Fruit fly (Drosophila melanogaster) whole organism, embryonic: ENCODE measurements around the gene Mms19.

Source experiments
- Atf6 ChIP-seq: fragments of 200-800 bp; sonication (Bioruptor generic); IDR thresholded peaks from 2 replicates; pipeline ENCODE4 v1.3.6; 2022; ENCODE audit warnings: missing biosample characterization, missing genetic modification characterization
- CG1233 ChIP-seq: fragments of 200-800 bp; sonication (Bioruptor generic); optimal IDR thresholded peaks from 4 replicates; lab custom pipeline; 2018; ENCODE audit warnings: missing biosample characterization, mild to moderate bottlenecking, missing genetic modification characterization
- CG15601 ChIP-seq: fragments of 200-800 bp; sonication (Bioruptor generic); optimal IDR thresholded peaks from 3 replicates; lab custom pipeline; 2019; ENCODE audit warnings: missing biosample characterization, mild to moderate bottlenecking, missing genetic modification characterization, moderate library complexity
- CG1647 ChIP-seq: fragments of 200-800 bp; sonication (Bioruptor generic); optimal IDR thresholded peaks from 3 replicates; lab custom pipeline; 2016; ENCODE audit warnings: missing biosample characterization, missing genetic modification characterization
- CG16779 ChIP-seq: fragments of 200-800 bp; sonication (Bioruptor generic); IDR thresholded peaks from 2 replicates; pipeline ENCODE4 v1.3.6; 2022; ENCODE audit warnings: missing biosample characterization, missing genetic modification characterization
- CG17385 ChIP-seq: fragments of 200-800 bp; sonication (Bioruptor generic); optimal IDR thresholded peaks from 3 replicates; lab custom pipeline; 2018; ENCODE audit warnings: missing biosample characterization, mild to moderate bottlenecking, missing genetic modification characterization
- CG17829 ChIP-seq: fragments of 200-800 bp; optimal IDR thresholded peaks from 2 replicates; lab custom pipeline; 2019; ENCODE audit warnings: missing biosample characterization, mild to moderate bottlenecking, missing genetic modification characterization, moderate library complexity
- CG18011 ChIP-seq: fragments of 200-800 bp; sonication (Bioruptor generic); optimal IDR thresholded peaks from 2 replicates; lab custom pipeline; 2017; ENCODE audit warnings: missing biosample characterization, missing genetic modification characterization, mild to moderate bottlenecking, moderate library complexity, missing genotype
- CG18764 ChIP-seq: fragments of 200-800 bp; sonication (Bioruptor generic); optimal IDR thresholded peaks from 3 replicates; lab custom pipeline; 2016; ENCODE audit warnings: missing biosample characterization, missing genetic modification characterization
- CG2199 ChIP-seq: fragments of 200-800 bp; sonication (Bioruptor generic); IDR thresholded peaks from 3 replicates; pipeline ENCODE4 v1.3.6; 2022; ENCODE audit warnings: missing biosample characterization, missing genetic modification characterization
- CG31441 ChIP-seq: fragments of 200-800 bp; sonication (Bioruptor generic); IDR thresholded peaks from 2 replicates; pipeline ENCODE4 v1.3.6; 2022; ENCODE audit warnings: missing biosample characterization, missing genetic modification characterization
- CG3281 ChIP-seq: fragments of 200-800 bp; sonication (Bioruptor generic); optimal IDR thresholded peaks from 3 replicates; lab custom pipeline; 2017; ENCODE audit warnings: missing biosample characterization, mild to moderate bottlenecking, missing genetic modification characterization
- CG33213 ChIP-seq: fragments of 200-800 bp; sonication (Bioruptor generic); optimal IDR thresholded peaks from 3 replicates; lab custom pipeline; 2016; ENCODE audit warnings: missing biosample characterization, missing genetic modification characterization
- CG33557 ChIP-seq: fragments of 200-800 bp; sonication (Bioruptor generic); optimal IDR thresholded peaks from 2 replicates; lab custom pipeline; 2019; ENCODE audit warnings: missing biosample characterization, mild to moderate bottlenecking, missing genetic modification characterization, moderate library complexity
- CG4282 ChIP-seq: fragments of 200-800 bp; sonication (Bioruptor generic); optimal IDR thresholded peaks from 2 replicates; lab custom pipeline; 2016; ENCODE audit warnings: missing biosample characterization, missing genetic modification characterization
- CG8388 ChIP-seq: fragments of 200-800 bp; sonication (Bioruptor generic); optimal IDR thresholded peaks from 2 replicates; lab custom pipeline; 2019; ENCODE audit warnings: missing biosample characterization, mild to moderate bottlenecking, missing genetic modification characterization, moderate library complexity
- CG8924 ChIP-seq: fragments of 200-800 bp; optimal IDR thresholded peaks from 3 replicates; lab custom pipeline; 2019; ENCODE audit warnings: missing biosample characterization, mild to moderate bottlenecking, missing genetic modification characterization, moderate library complexity
- CG9727 ChIP-seq: fragments of 200-800 bp; sonication (Bioruptor generic); optimal IDR thresholded peaks from 3 replicates; lab custom pipeline; 2017; ENCODE audit warnings: missing biosample characterization, mild to moderate bottlenecking, missing genetic modification characterization
- CG9817 ChIP-seq: fragments of 200-800 bp; sonication (Bioruptor generic); optimal IDR thresholded peaks from 2 replicates; lab custom pipeline; 2018; ENCODE audit warnings: missing biosample characterization, mild to moderate bottlenecking, missing genetic modification characterization, moderate library complexity
- Chrac-16 ChIP-seq: fragments of 200-800 bp; sonication (Bioruptor generic); optimal IDR thresholded peaks from 3 replicates; lab custom pipeline; 2016; ENCODE audit warnings: missing biosample characterization, missing genetic modification characterization
- ERR ChIP-seq: fragments of 200-800 bp; sonication (Bioruptor generic); optimal IDR thresholded peaks from 2 replicates; lab custom pipeline; 2016; ENCODE audit warnings: missing biosample characterization, missing genetic modification characterization
- Fer2 ChIP-seq: fragments of 200-800 bp; sonication (Bioruptor generic); optimal IDR thresholded peaks from 2 replicates; lab custom pipeline; 2018; ENCODE audit warnings: missing biosample characterization, mild to moderate bottlenecking, missing genetic modification characterization, moderate library complexity
- HLH4C ChIP-seq: fragments of 200-800 bp; sonication (Bioruptor generic); IDR thresholded peaks from 3 replicates; pipeline ENCODE4 v1.3.6; 2022; ENCODE audit warnings: missing biosample characterization, missing genetic modification characterization; ENCODE audit not compliant: partially characterized antibody
- Hsf ChIP-seq: fragments of 200-800 bp; sonication (Bioruptor generic); optimal IDR thresholded peaks from 3 replicates; lab custom pipeline; 2016; ENCODE audit warnings: missing biosample characterization, missing genetic modification characterization
- Max ChIP-seq: fragments of 200-800 bp; sonication (Bioruptor generic); optimal IDR thresholded peaks from 2 replicates; lab custom pipeline; 2016; ENCODE audit warnings: missing biosample characterization, mild to moderate bottlenecking, missing genetic modification characterization
- Opbp ChIP-seq: fragments of 200-800 bp; sonication (Bioruptor generic); IDR thresholded peaks from 3 replicates; pipeline ENCODE4 v1.3.6; 2022; ENCODE audit warnings: missing biosample characterization, missing genetic modification characterization; ENCODE audit not compliant: partially characterized antibody
- Stat92E ChIP-seq, 3 experiments: fragments of >200 bp in 2 of 3; fragments of 200-800 bp in 1 of 3; sonication (Bioruptor generic) in 1 of 3; optimal IDR thresholded peaks; 2 replicates each; lab custom pipeline; 2017 to 2019; ENCODE audit warnings: missing biosample characterization in 3 of 3, missing genetic modification characterization in 3 of 3, mild to moderate bottlenecking in 1 of 3, moderate library complexity in 1 of 3
- Trl ChIP-seq, 3 experiments: fragments of >200 bp in 2 of 3; fragments of 200-800 bp in 1 of 3; sonication (Bioruptor generic) in 1 of 3; optimal IDR thresholded peaks; 2 replicates in 1 of 3; 3 replicates in 2 of 3; lab custom pipeline; 2016 to 2017; ENCODE audit warnings: missing biosample characterization in 1 of 3, missing genetic modification characterization in 1 of 3
- Usf ChIP-seq: fragments of 200-800 bp; sonication (Bioruptor generic); optimal IDR thresholded peaks from 2 replicates; lab custom pipeline; 2017; ENCODE audit warnings: missing genotype, missing biosample characterization, missing genetic modification characterization
- amos ChIP-seq: fragments of 200-800 bp; sonication (Bioruptor generic); IDR thresholded peaks from 2 replicates; pipeline ENCODE4 v1.3.6; 2022; ENCODE audit warnings: missing biosample characterization, missing genetic modification characterization; ENCODE audit not compliant: partially characterized antibody
- btn ChIP-seq: fragments of 200-800 bp; sonication (Bioruptor generic); optimal IDR thresholded peaks from 2 replicates; lab custom pipeline; 2016; ENCODE audit warnings: missing biosample characterization, missing genetic modification characterization
- cg ChIP-seq: fragments of 200-800 bp; sonication (Bioruptor generic); optimal IDR thresholded peaks from 3 replicates; lab custom pipeline; 2019; ENCODE audit warnings: missing biosample characterization, mild to moderate bottlenecking, missing genetic modification characterization, moderate library complexity
- ci ChIP-seq: fragments of 200-800 bp; sonication (Bioruptor generic); IDR thresholded peaks from 3 replicates; pipeline ENCODE4 v1.3.6; 2022; ENCODE audit warnings: missing biosample characterization, missing genetic modification characterization
- dimm ChIP-seq: fragments of 200-800 bp; sonication (Bioruptor generic); IDR thresholded peaks from 2 replicates; pipeline ENCODE4 v1.3.6; 2022; ENCODE audit warnings: missing biosample characterization, missing genetic modification characterization
- disco-r ChIP-seq: fragments of 200-800 bp; sonication (Bioruptor generic); optimal IDR thresholded peaks from 2 replicates; lab custom pipeline; 2016; ENCODE audit warnings: missing biosample characterization, missing genetic modification characterization
- dmrt99B ChIP-seq: fragments of 200-800 bp; sonication (Bioruptor generic); optimal IDR thresholded peaks from 2 replicates; lab custom pipeline; 2018; ENCODE audit warnings: missing biosample characterization, mild to moderate bottlenecking, missing genetic modification characterization, moderate library complexity
- ems ChIP-seq: fragments of 200-800 bp; sonication (Bioruptor generic); optimal IDR thresholded peaks from 3 replicates; lab custom pipeline; 2016; ENCODE audit warnings: missing biosample characterization, missing genetic modification characterization
- exex ChIP-seq: fragments of 200-800 bp; sonication (Bioruptor generic); optimal IDR thresholded peaks from 4 replicates; lab custom pipeline; 2018; ENCODE audit warnings: missing biosample characterization, mild to moderate bottlenecking, missing genetic modification characterization, moderate library complexity
- gfzf ChIP-seq: fragments of 200-800 bp; sonication (Bioruptor generic); optimal IDR thresholded peaks from 2 replicates; lab custom pipeline; 2016; ENCODE audit warnings: missing biosample characterization, mild to moderate bottlenecking, missing genetic modification characterization, moderate library complexity
- grau ChIP-seq: fragments of 200-800 bp; optimal IDR thresholded peaks from 3 replicates; lab custom pipeline; 2019; ENCODE audit warnings: missing biosample characterization, mild to moderate bottlenecking, missing genetic modification characterization, moderate library complexity
- klu ChIP-seq: fragments of 200-800 bp; sonication (Bioruptor generic); IDR thresholded peaks from 2 replicates; pipeline ENCODE4 v1.3.6; 2022; ENCODE audit warnings: missing biosample characterization, missing genetic modification characterization
- lilli ChIP-seq: fragments of 200-800 bp; sonication (Bioruptor generic); optimal IDR thresholded peaks from 3 replicates; lab custom pipeline; 2016; ENCODE audit warnings: missing biosample characterization, missing genetic modification characterization
- lola ChIP-seq, 3 experiments: fragments of >200 bp in 2 of 3; fragments of 200-800 bp in 1 of 3; sonication (Bioruptor generic) in 1 of 3; optimal IDR thresholded peaks; 2 replicates each; lab custom pipeline; 2017 to 2019; ENCODE audit warnings: missing biosample characterization in 3 of 3, missing genetic modification characterization in 3 of 3, mild to moderate bottlenecking in 1 of 3, moderate library complexity in 1 of 3
- pita ChIP-seq: fragments of 200-800 bp; sonication (Bioruptor generic); optimal IDR thresholded peaks from 2 replicates; lab custom pipeline; 2017; ENCODE audit warnings: missing biosample characterization, mild to moderate bottlenecking, missing genetic modification characterization
- pros ChIP-seq: fragments of 200-800 bp; sonication (Bioruptor generic); optimal IDR thresholded peaks from 3 replicates; lab custom pipeline; 2019; ENCODE audit warnings: missing biosample characterization, mild to moderate bottlenecking, missing genetic modification characterization, moderate library complexity
- psq ChIP-seq: fragments of 200-800 bp; sonication (Bioruptor generic); optimal IDR thresholded peaks from 2 replicates; lab custom pipeline; 2017; ENCODE audit warnings: missing biosample characterization, missing genetic modification characterization
- stc ChIP-seq: fragments of 200-800 bp; sonication (Bioruptor generic); IDR thresholded peaks from 2 replicates; pipeline ENCODE4 v1.3.6; 2022; ENCODE audit warnings: missing biosample characterization, missing genetic modification characterization

Gene Mms19

dm6 chr3R:5264251-5265098, 32.1 kb downstream of the Mms19 start (continued):
- TF ChIP-seq Trl (optimal IDR thresholded peaks at IDR 0.05; lab: Kevin White, UChicago) (peak; percentile 84 to 87), Trl (GFP tag; optimal IDR thresholded peaks at IDR 0.05; lab: Kevin White, UChicago) (peak; percentile 16), Hsf (no peak), psq (GFP tag; lab: Kevin White, UChicago) (no peak), dimm (GFP tag; lab: Robert Waterston, UW) (no peak), CG33213 (GFP tag; lab: Kevin White, UChicago) (peak; percentile 31), ems (GFP tag; lab: Kevin White, UChicago) (no peak), Atf6 (GFP tag; lab: Robert Waterston, UW) (0 out of 2 replicates have a peak, but pooled peaks have one; percentile 32), gfzf (no peak), CG16779 (GFP tag; lab: Robert Waterston, UW) (no peak), dmrt99B (peak; percentile 54), grau (tag; lab: Kevin White, UChicago) (peak; percentile 67), lilli (GFP tag; lab: Kevin White, UChicago) (peak; percentile 39), CG1647 (GFP tag; lab: Kevin White, UChicago) (no peak), CG18764 (GFP tag; lab: Kevin White, UChicago) (peak; percentile 37), Stat92E (GFP tag; optimal IDR thresholded peaks at IDR 0.05; lab: Kevin White, UChicago) (peak in 1 of 3 experiments; percentile 56), klu (GFP tag; lab: Robert Waterston, UW) (no peak), CG4282 (no peak), lola (GFP tag; optimal IDR thresholded peaks at IDR 0.05; lab: Kevin White, UChicago) (peak in 2 of 3 experiments; percentile 35 to 51), CG1233 (GFP tag; lab: Kevin White, UChicago) (peak; percentile 23), ERR (GFP tag; lab: Kevin White, UChicago) (no peak), Max (GFP tag; lab: Kevin White, UChicago) (no peak), Usf (GFP tag; lab: Kevin White, UChicago) (no peak), Fer2 (tag; lab: Kevin White, UChicago) (no peak), CG31441 (0 out of 2 replicates have a peak, but pooled peaks have one; percentile 23), CG15601 (tag; lab: Kevin White, UChicago) (peak; percentile 23), cg (peak; percentile 20), HLH4C (GFP tag; lab: Robert Waterston, UW) (no peak; the same call in 2 of the 3 replicates), CG2199 (GFP tag; lab: Robert Waterston, UW) (0 out of 3 replicates have a peak, but pooled peaks have one; percentile 59), CG8388 (peak; percentile 22), Chrac-16 (GFP tag; lab: Kevin White, UChicago) (peak; percentile 8), disco-r (peak; percentile 14), amos (GFP tag; lab: Robert Waterston, UW) (no peak; the same call in 1 of the 2 replicates), CG18011 (GFP tag; lab: Kevin White, UChicago) (no peak), CG17385 (GFP tag; lab: Kevin White, UChicago) (peak; percentile 52), CG8924 (tag; lab: Kevin White, UChicago) (peak; percentile 79), stc (GFP tag; lab: Robert Waterston, UW) (no peak), pros (no peak), Opbp (GFP tag; lab: Robert Waterston, UW) (0 out of 3 replicates have a peak, but pooled peaks have one; percentile 37), CG17829 (tag; lab: Kevin White, UChicago) (peak; percentile 79), CG9727 (peak; percentile 46), exex (tag; lab: Kevin White, UChicago) (peak; percentile 5), pita (GFP tag; lab: Kevin White, UChicago) (no peak), CG9817 (tag; lab: Kevin White, UChicago) (peak; percentile 6), CG33557 (peak; percentile 37), CG3281 (GFP tag; lab: Kevin White, UChicago) (peak; percentile 58), ci (GFP tag; lab: Robert Waterston, UW) (peak; percentile 65), btn (GFP tag; lab: Kevin White, UChicago) (no peak)
